Worm (Caenorhabditis elegans) whole organism, L4/young adult: ENCODE data around the gene K03H1.7.

Experiments
- W03F9.2 ChIP-seq: fragments of 150-350 bp; optimal IDR thresholded peaks from 2 replicates; lab custom pipeline; 2014; ENCODE audit warnings: missing biosample characterization, missing genetic modification characterization
- dao-5 ChIP-seq: sonication (generic microtip); optimal IDR thresholded peaks from 2 replicates; lab custom pipeline; 2016; ENCODE audit warnings: missing genotype, missing genetic modification characterization, moderate library complexity, missing compliant biosample characterization
- him-1 ChIP-seq: sonication (generic microtip); optimal IDR thresholded peaks from 2 replicates; lab custom pipeline; 2016; ENCODE audit warnings: missing genotype, missing genetic modification reagents, missing genetic modification characterization, missing compliant biosample characterization

DNA sequence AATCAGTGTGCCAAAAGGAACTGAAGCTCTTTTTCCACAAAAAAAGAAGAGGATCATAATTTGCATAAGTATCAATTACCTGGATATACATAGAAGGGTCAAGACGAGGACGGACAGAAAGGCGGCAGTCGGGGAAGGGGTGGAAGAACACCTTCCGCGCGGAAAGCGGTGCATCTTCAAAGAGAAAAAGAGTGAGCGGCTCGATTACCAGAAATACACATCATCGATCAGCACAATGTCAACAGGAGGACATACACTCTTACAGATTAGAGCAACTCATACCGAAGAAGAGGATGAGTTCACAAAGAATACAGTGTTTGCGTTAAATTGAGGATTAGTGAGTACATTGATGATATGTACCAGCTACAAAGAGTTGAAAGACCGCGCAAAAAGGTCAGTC lies 22.2 kb downstream of the K03H1.7 start:
- TF ChIP-seq W03F9.2 (tag; lab: Kevin White, UChicago) = no peak
- TF ChIP-seq dao-5 (tag; lab: Kevin White, UChicago) = no peak
- TF ChIP-seq him-1 (tag; lab: Kevin White, UChicago) = no peak
